Fruit fly (Drosophila melanogaster) whole organism, embryonic: ENCODE results near the gene CG14054.
A peak's percentile ranks its signal among the peaks of the same experiment; 100 is the strongest.

Experiments
- Bdp1 ChIP-seq: fragments of 200-800 bp; sonication (Bioruptor generic); optimal IDR thresholded peaks from 3 replicates; lab custom pipeline; 2016; ENCODE audit warnings: missing biosample characterization, missing genetic modification characterization
- CG1024 ChIP-seq: fragments of 200-800 bp; sonication (Bioruptor generic); IDR thresholded peaks from 2 replicates; pipeline ENCODE4 v1.3.6; 2022; ENCODE audit warnings: missing biosample characterization, missing genetic modification characterization
- CG12155 ChIP-seq: fragments of 200-800 bp; sonication (Bioruptor generic); optimal IDR thresholded peaks from 3 replicates; lab custom pipeline; 2016; ENCODE audit warnings: missing biosample characterization, missing genetic modification characterization
- CG12219 ChIP-seq: fragments of 200-800 bp; sonication (Bioruptor generic); optimal IDR thresholded peaks from 3 replicates; lab custom pipeline; 2018; ENCODE audit warnings: missing biosample characterization, mild to moderate bottlenecking, missing genetic modification characterization
- CG12659 ChIP-seq: fragments of 200-800 bp; sonication (Bioruptor generic); optimal IDR thresholded peaks from 3 replicates; lab custom pipeline; 2017; ENCODE audit warnings: mild to moderate bottlenecking, missing biosample characterization, missing genetic modification reagents, missing genetic modification characterization
- CG13123 ChIP-seq: fragments of 200-800 bp; sonication (Bioruptor generic); optimal IDR thresholded peaks from 2 replicates; lab custom pipeline; 2016; ENCODE audit warnings: missing biosample characterization, missing genetic modification characterization
- CG13287 ChIP-seq: fragments of 200-800 bp; sonication (Bioruptor generic); IDR thresholded peaks from 2 replicates; pipeline ENCODE4 v1.3.6; 2022; ENCODE audit warnings: missing biosample characterization, missing genetic modification characterization; ENCODE audit not compliant: partially characterized antibody
- CG13424 ChIP-seq: fragments of 200-800 bp; sonication (Bioruptor generic); optimal IDR thresholded peaks from 2 replicates; lab custom pipeline; 2019; ENCODE audit warnings: missing biosample characterization, mild to moderate bottlenecking, missing genetic modification characterization, moderate library complexity
- CG14014 ChIP-seq: fragments of 200-800 bp; sonication (Bioruptor generic); IDR thresholded peaks from 2 replicates; pipeline ENCODE4 v1.3.6; 2022; ENCODE audit warnings: missing biosample characterization, missing genetic modification characterization
- CG15601 ChIP-seq: fragments of 200-800 bp; sonication (Bioruptor generic); optimal IDR thresholded peaks from 3 replicates; lab custom pipeline; 2019; ENCODE audit warnings: missing biosample characterization, mild to moderate bottlenecking, missing genetic modification characterization, moderate library complexity
- CG17361 ChIP-seq: fragments of 200-800 bp; sonication (Bioruptor generic); IDR thresholded peaks from 3 replicates; pipeline ENCODE4 v1.3.6; 2022; ENCODE audit warnings: missing biosample characterization, missing genetic modification characterization
- CG18619 ChIP-seq: fragments of 200-800 bp; sonication (Bioruptor generic); optimal IDR thresholded peaks from 3 replicates; lab custom pipeline; 2017; ENCODE audit warnings: missing biosample characterization, mild to moderate bottlenecking, missing genetic modification characterization
- CG3726 ChIP-seq: fragments of 200-800 bp; sonication (Bioruptor generic); IDR thresholded peaks from 3 replicates; pipeline ENCODE4, ENCODE4 v1.3.6; 2022; ENCODE audit warnings: missing biosample characterization, missing genetic modification characterization
- CG4404 ChIP-seq: fragments of 200-800 bp; sonication (Bioruptor generic); IDR thresholded peaks from 2 replicates; pipeline ENCODE4 v1.3.6; 2022; ENCODE audit warnings: missing biosample characterization, missing genetic modification characterization
- CG4707 ChIP-seq: fragments of 200-800 bp; sonication (Bioruptor generic); optimal IDR thresholded peaks from 2 replicates; lab custom pipeline; 2018; ENCODE audit warnings: missing biosample characterization, mild to moderate bottlenecking, missing genetic modification characterization, moderate library complexity
- CG7745 ChIP-seq: fragments of 200-800 bp; sonication (Bioruptor generic); optimal IDR thresholded peaks from 2 replicates; lab custom pipeline; 2018; ENCODE audit warnings: missing biosample characterization, mild to moderate bottlenecking, missing genetic modification characterization, moderate library complexity
- CG7928 ChIP-seq: fragments of 200-800 bp; sonication (Bioruptor generic); optimal IDR thresholded peaks from 2 replicates; lab custom pipeline; 2017; ENCODE audit warnings: missing biosample characterization, mild to moderate bottlenecking, missing genetic modification characterization
- CG7963 ChIP-seq: fragments of 200-800 bp; sonication (Bioruptor generic); IDR thresholded peaks from 3 replicates; pipeline ENCODE4 v1.3.6; 2022; ENCODE audit warnings: missing biosample characterization, missing genetic modification characterization; ENCODE audit not compliant: partially characterized antibody
- CG8290 ChIP-seq, 3 experiments: fragments of 200-800 bp; sonication (Bioruptor generic); optimal IDR thresholded peaks; 2 replicates each; lab custom pipeline; 2016 to 2019; ENCODE audit warnings: missing biosample characterization in 3 of 3, missing genetic modification characterization in 3 of 3, mild to moderate bottlenecking in 2 of 3, moderate library complexity in 1 of 3
- CG9609 ChIP-seq: fragments of 200-800 bp; sonication (Bioruptor generic); optimal IDR thresholded peaks from 3 replicates; lab custom pipeline; 2016; ENCODE audit warnings: missing biosample characterization, missing genetic modification characterization
- CTCF ChIP-seq: fragments of 200-800 bp; sonication (Bioruptor generic); optimal IDR thresholded peaks from 2 replicates; lab custom pipeline; 2017; ENCODE audit warnings: missing biosample characterization, mild to moderate bottlenecking, missing genetic modification characterization, moderate library complexity
- Dip2 ChIP-seq: fragments of 200-800 bp; sonication (Bioruptor generic); IDR thresholded peaks from 2 replicates; pipeline ENCODE4 v1.3.6; 2022; ENCODE audit warnings: missing biosample characterization, missing genetic modification characterization
- Doc2 ChIP-seq: fragments of 200-800 bp; sonication (Bioruptor generic); IDR thresholded peaks from 2 replicates; pipeline ENCODE4 v1.3.6; 2022; ENCODE audit warnings: missing biosample characterization, missing genetic modification characterization
- H2.0 ChIP-seq: fragments of 200-800 bp; sonication (Bioruptor generic); IDR thresholded peaks from 2 replicates; pipeline ENCODE4 v1.3.6; 2022; ENCODE audit warnings: missing biosample characterization, missing genetic modification characterization
- HLHmδ ChIP-seq: fragments of 200-800 bp; sonication (Bioruptor generic); optimal IDR thresholded peaks from 2 replicates; lab custom pipeline; 2018; ENCODE audit warnings: missing biosample characterization, mild to moderate bottlenecking, missing genetic modification characterization, moderate library complexity
- Lim3 ChIP-seq: fragments of 200-800 bp; sonication (Bioruptor generic); IDR thresholded peaks from 2 replicates; pipeline ENCODE4 v1.3.6; 2022; ENCODE audit warnings: missing biosample characterization, missing genetic modification characterization
- Lpt ChIP-seq: fragments of >200 bp; optimal IDR thresholded peaks from 2 replicates; lab custom pipeline; 2018; ENCODE audit warnings: missing biosample characterization, missing genetic modification characterization
- Mrtf ChIP-seq: fragments of 200-800 bp; sonication (Bioruptor generic); IDR thresholded peaks from 3 replicates; pipeline ENCODE4 v1.3.6; 2022; ENCODE audit warnings: missing biosample characterization, missing genetic modification characterization
- NC2α ChIP-seq: fragments of 200-800 bp; sonication (Bioruptor generic); optimal IDR thresholded peaks from 2 replicates; lab custom pipeline; 2016; ENCODE audit warnings: missing biosample characterization, missing genetic modification characterization
- Optix ChIP-seq: fragments of 200-800 bp; sonication (Bioruptor generic); IDR thresholded peaks from 3 replicates; pipeline ENCODE4 v1.3.6; 2022; ENCODE audit warnings: missing biosample characterization, missing genetic modification characterization
- Sox100B ChIP-seq: fragments of 200-800 bp; sonication (Bioruptor generic); optimal IDR thresholded peaks from 3 replicates; lab custom pipeline; 2018; ENCODE audit warnings: missing biosample characterization, mild to moderate bottlenecking, missing genetic modification characterization
- Trl ChIP-seq, 3 experiments: fragments of >200 bp in 2 of 3; fragments of 200-800 bp in 1 of 3; sonication (Bioruptor generic) in 1 of 3; optimal IDR thresholded peaks; 2 replicates in 1 of 3; 3 replicates in 2 of 3; lab custom pipeline; 2016 to 2017; ENCODE audit warnings: missing biosample characterization in 1 of 3, missing genetic modification characterization in 1 of 3
- aop ChIP-seq: fragments of 200-800 bp; sonication (Bioruptor generic); IDR thresholded peaks from 2 replicates; pipeline ENCODE4 v1.3.6; 2022; ENCODE audit warnings: missing biosample characterization, missing genetic modification characterization
- ase ChIP-seq: fragments of 200-800 bp; sonication (Bioruptor generic); IDR thresholded peaks from 3 replicates; pipeline ENCODE4 v1.3.6; 2022; ENCODE audit warnings: missing biosample characterization, missing genetic modification characterization
- az2 ChIP-seq: fragments of 200-800 bp; sonication (Bioruptor generic); optimal IDR thresholded peaks from 3 replicates; lab custom pipeline; 2016; ENCODE audit warnings: missing biosample characterization, missing genetic modification characterization
- bcd ChIP-seq: fragments of 200-800 bp; sonication (Bioruptor generic); optimal IDR thresholded peaks from 2 replicates; lab custom pipeline; 2017; ENCODE audit warnings: missing biosample characterization, mild to moderate bottlenecking, missing genetic modification characterization
- bsh ChIP-seq, 2 experiments: fragments of 200-800 bp; sonication (Bioruptor generic); optimal IDR thresholded peaks; 2 replicates each; lab custom pipeline; 2017 to 2018; ENCODE audit warnings: mild to moderate bottlenecking in 2 of 2, missing biosample characterization in 2 of 2, missing genetic modification characterization in 2 of 2, moderate library complexity in 1 of 2
- btn ChIP-seq: fragments of 200-800 bp; sonication (Bioruptor generic); optimal IDR thresholded peaks from 2 replicates; lab custom pipeline; 2016; ENCODE audit warnings: missing biosample characterization, missing genetic modification characterization
- cato ChIP-seq: fragments of 200-800 bp; sonication (Bioruptor generic); optimal IDR thresholded peaks from 2 replicates; lab custom pipeline; 2016; ENCODE audit warnings: missing biosample characterization, missing genetic modification characterization, borderline replicate concordance
- dmrt11E ChIP-seq: fragments of 200-800 bp; sonication (Bioruptor generic); optimal IDR thresholded peaks from 3 replicates; lab custom pipeline; 2018; ENCODE audit warnings: missing biosample characterization, mild to moderate bottlenecking, missing genetic modification characterization, moderate library complexity
- dmrt99B ChIP-seq: fragments of 200-800 bp; sonication (Bioruptor generic); optimal IDR thresholded peaks from 2 replicates; lab custom pipeline; 2018; ENCODE audit warnings: missing biosample characterization, mild to moderate bottlenecking, missing genetic modification characterization, moderate library complexity
- eve ChIP-seq, 2 experiments: fragments of >200 bp; optimal IDR thresholded peaks; 2 replicates each; lab custom pipeline; 2017; ENCODE audit warnings: missing biosample characterization in 2 of 2, missing genetic modification characterization in 2 of 2
- fru ChIP-seq: fragments of >200 bp; optimal IDR thresholded peaks from 2 replicates; lab custom pipeline; 2017
- grau ChIP-seq: fragments of 200-800 bp; optimal IDR thresholded peaks from 3 replicates; lab custom pipeline; 2019; ENCODE audit warnings: missing biosample characterization, mild to moderate bottlenecking, missing genetic modification characterization, moderate library complexity
- jigr1 ChIP-seq: fragments of 200-800 bp; sonication (Bioruptor generic); IDR thresholded peaks from 3 replicates; pipeline ENCODE4 v1.3.6; 2022; ENCODE audit warnings: missing biosample characterization, missing genetic modification characterization
- lilli ChIP-seq: fragments of 200-800 bp; sonication (Bioruptor generic); optimal IDR thresholded peaks from 3 replicates; lab custom pipeline; 2016; ENCODE audit warnings: missing biosample characterization, missing genetic modification characterization
- nmo ChIP-seq: fragments of 200-800 bp; sonication (Bioruptor generic); optimal IDR thresholded peaks from 2 replicates; lab custom pipeline; 2018; ENCODE audit warnings: missing biosample characterization, mild to moderate bottlenecking, missing genetic modification characterization, moderate library complexity
- phol ChIP-seq: fragments of 200-800 bp; sonication (Bioruptor generic); optimal IDR thresholded peaks from 3 replicates; lab custom pipeline; 2018; ENCODE audit warnings: missing biosample characterization, mild to moderate bottlenecking, missing genetic modification characterization, moderate library complexity
- ro ChIP-seq: fragments of 200-800 bp; sonication (Bioruptor generic); IDR thresholded peaks from 2 replicates; pipeline ENCODE4 v1.3.6; 2022; ENCODE audit warnings: missing biosample characterization, missing genetic modification characterization
- run ChIP-seq: fragments of 200-800 bp; sonication (Bioruptor generic); optimal IDR thresholded peaks from 3 replicates; lab custom pipeline; 2018; ENCODE audit warnings: missing biosample characterization, mild to moderate bottlenecking, missing genetic modification characterization
- sim ChIP-seq: fragments of 200-800 bp; sonication (Bioruptor generic); IDR thresholded peaks from 2 replicates; pipeline ENCODE4 v1.3.6; 2022; ENCODE audit warnings: missing biosample characterization, missing genetic modification characterization
- sr ChIP-seq: fragments of 200-800 bp; sonication (Bioruptor generic); IDR thresholded peaks from 3 replicates; pipeline ENCODE4 v1.3.6; 2022; ENCODE audit warnings: missing biosample characterization, missing genetic modification characterization

CG14054 gene

DNA sequence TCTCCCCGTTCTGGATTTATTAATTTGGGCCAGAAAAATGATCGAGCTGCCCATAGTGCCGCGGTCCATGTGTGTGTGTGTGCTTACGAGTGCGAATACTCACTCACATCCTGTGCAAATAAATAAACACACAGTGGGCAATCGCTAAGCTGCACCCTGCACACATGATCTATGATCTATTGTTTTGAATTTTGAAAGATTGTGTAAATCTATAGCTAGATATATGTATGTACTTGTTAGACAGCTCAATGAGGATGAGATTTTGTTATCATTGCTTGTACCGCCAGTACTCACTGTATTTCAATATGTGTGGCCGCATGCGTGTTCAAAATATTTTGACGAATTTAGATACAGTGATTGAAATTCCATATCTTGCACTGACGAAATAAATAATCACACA is 16.9 kb upstream of the CG14054 start (continued):
- TF ChIP-seq run (tag; lab: Kevin White, UChicago), result no peak
- TF ChIP-seq ase (GFP tag; lab: Robert Waterston, UW), result no peak
- TF ChIP-seq phol (tag; lab: Kevin White, UChicago), result peak; percentile 19
- no peak for TF ChIP-seq sim
- TF ChIP-seq NC2α (GFP tag; lab: Kevin White, UChicago), result no peak
- TF ChIP-seq H2.0 (GFP tag; lab: Robert Waterston, UW), result peak; percentile 49
- TF ChIP-seq CG14014 (GFP tag; lab: Robert Waterston, UW), result peak; percentile 43; the same call in 1 of the 2 replicates
- TF ChIP-seq aop, result no peak
- TF ChIP-seq cato (GFP tag; lab: Kevin White, UChicago), result no peak
- peak; percentile 49 for TF ChIP-seq CG4404
- no peak for TF ChIP-seq CG7963
- 0 out of 3 replicates have a peak, but pooled peaks have one; percentile 28 for TF ChIP-seq Optix (GFP tag; lab: Robert Waterston, UW)
- peak; percentile 55 for TF ChIP-seq CG7928 (GFP tag; lab: Kevin White, UChicago)
- no peak for TF ChIP-seq CG17361
- peak; percentile 14 for TF ChIP-seq CG12219 (GFP tag; lab: Kevin White, UChicago)
- peak; percentile 23 for TF ChIP-seq dmrt99B (tag; lab: Kevin White, UChicago)
- TF ChIP-seq nmo, result peak; percentile 30
- TF ChIP-seq CG15601 (tag; lab: Kevin White, UChicago), result no peak
- no peak for TF ChIP-seq Sox100B
- TF ChIP-seq jigr1 (GFP tag; lab: Robert Waterston, UW), result no peak
- no peak for TF ChIP-seq CTCF
- peak; percentile 32 for TF ChIP-seq CG18619 (GFP tag; lab: Kevin White, UChicago)
- TF ChIP-seq CG13424 (tag; lab: Kevin White, UChicago), result peak; percentile 41
- no peak for TF ChIP-seq HLHmδ (GFP tag; lab: Kevin White, UChicago)
- no peak for TF ChIP-seq CG7745 (tag; lab: Kevin White, UChicago)
- no peak for TF ChIP-seq Dip2 (GFP tag; lab: Robert Waterston, UW)
- no peak for TF ChIP-seq fru (lab: Kevin White, UChicago)
- TF ChIP-seq Lpt (GFP tag; lab: Kevin White, UChicago), result no peak
- no peak for TF ChIP-seq CG13287 (GFP tag; lab: Robert Waterston, UW)
- TF ChIP-seq CG3726 (GFP tag; lab: Robert Waterston, UW), result no peak
- no peak for TF ChIP-seq Bdp1 (GFP tag; lab: Kevin White, UChicago)
- no peak for TF ChIP-seq CG1024 (GFP tag; lab: Robert Waterston, UW)
- TF ChIP-seq btn (GFP tag; lab: Kevin White, UChicago), result no peak
- peak; percentile 37 for TF ChIP-seq CG4707 (GFP tag; lab: Kevin White, UChicago)
- TF ChIP-seq ro (GFP tag; lab: Robert Waterston, UW), result no peak
- peak; percentile 11 for TF ChIP-seq CG12659 (GFP tag; lab: Kevin White, UChicago)
- no peak for TF ChIP-seq dmrt11E (tag; lab: Kevin White, UChicago)
- peak; percentile 24 for TF ChIP-seq az2 (GFP tag; lab: Kevin White, UChicago)
- no peak for TF ChIP-seq CG8290 (GFP tag; optimal IDR thresholded peaks at IDR 0.05; lab: Kevin White, UChicago)
- peak in 1 of 2 experiments; percentile 97 for TF ChIP-seq CG8290 (tag; optimal IDR thresholded peaks at IDR 0.05; lab: Kevin White, UChicago)
- TF ChIP-seq Trl (optimal IDR thresholded peaks at IDR 0.05; lab: Kevin White, UChicago), result no peak
- TF ChIP-seq Trl (GFP tag; optimal IDR thresholded peaks at IDR 0.05; lab: Kevin White, UChicago), result peak; percentile 24
- no peak for TF ChIP-seq eve (GFP tag; optimal IDR thresholded peaks at IDR 0.05; lab: Kevin White, UChicago)
- peak; percentile 54; the same call in 1 of the 3 replicates for TF ChIP-seq Mrtf (GFP tag; lab: Robert Waterston, UW)
- TF ChIP-seq grau (tag; lab: Kevin White, UChicago), result peak; percentile 90
- TF ChIP-seq Lim3 (GFP tag; lab: Robert Waterston, UW), result no peak
- TF ChIP-seq bcd (GFP tag; lab: Kevin White, UChicago), result peak; percentile 50
- peak; percentile 39 for TF ChIP-seq CG9609
- no peak for TF ChIP-seq Doc2
- TF ChIP-seq sr (GFP tag; lab: Robert Waterston, UW), result no peak
- no peak for TF ChIP-seq CG13123
- peak; percentile 80 for TF ChIP-seq lilli (GFP tag; lab: Kevin White, UChicago)
- peak; percentile 63 for TF ChIP-seq CG12155 (GFP tag; lab: Kevin White, UChicago)
- peak in 1 of 2 experiments; percentile 61 for TF ChIP-seq bsh (GFP tag; optimal IDR thresholded peaks at IDR 0.05; lab: Kevin White, UChicago)
